Worm (Caenorhabditis elegans) whole organism, midembryonic: ENCODE results near the gene ptp-2.

Experiments used
- flt-1 ChIP-seq: fragments of 200-800 bp; sonication (Bioruptor generic); IDR thresholded peaks from 2 replicates; pipeline ENCODE4 v1.3.6; 2022; ENCODE audit warnings: missing genetic modification characterization, missing compliant biosample characterization
- klf-2 ChIP-seq: fragments of 200-800 bp; sonication (Bioruptor generic); conservative IDR thresholded peaks from 2 replicates; pipeline ENCODE4 v1.3.6; 2022; ENCODE audit warnings: missing genetic modification reagents, missing genetic modification characterization, missing compliant biosample characterization
- med-1 ChIP-seq: sonication (generic microtip); optimal IDR thresholded peaks from 2 replicates; lab custom pipeline; 2017; ENCODE audit warnings: missing genetic modification characterization, mild to moderate bottlenecking, missing compliant biosample characterization, antibody characterized with exemption, missing genetic modification reagents; ENCODE audit not compliant: insufficient read depth
- tab-1 ChIP-seq: fragments of 200-800 bp; sonication (Bioruptor generic); IDR thresholded peaks from 2 replicates; pipeline ENCODE4 v1.3.6; 2022; ENCODE audit warnings: missing genetic modification characterization, missing compliant biosample characterization
- ztf-23 ChIP-seq: fragments of 200-800 bp; sonication (Bioruptor generic); IDR thresholded peaks from 2 replicates; pipeline ENCODE4 v1.3.6; 2022; ENCODE audit warnings: missing genetic modification reagents, missing genetic modification characterization, missing compliant biosample characterization
- ztf-29 ChIP-seq: fragments of 200-800 bp; sonication (Bioruptor generic); IDR thresholded peaks from 2 replicates; pipeline ENCODE4 v1.3.6; 2022; ENCODE audit warnings: missing genetic modification reagents, missing genetic modification characterization, missing compliant biosample characterization

- TF ChIP-seq flt-1 (no peak), ztf-29 (GFP tag; lab: Robert Waterston, UW) (no peak), klf-2 (GFP tag; lab: Robert Waterston, UW) (no peak), med-1 (GFP tag; lab: Kevin White, UChicago) (no peak), ztf-23 (GFP tag; lab: Robert Waterston, UW) (no peak), tab-1 (GFP tag; lab: Robert Waterston, UW) (no peak)
Measured at ce11 chrII:5961317-5961716, 42.9 kb downstream of the ptp-2 start, which contains the start of gene B0034.7.
